Worm (Caenorhabditis elegans) whole organism, L2 larva: ENCODE measurements around the gene F31E8.4.

Experiments used
- C34F6.9 ChIP-seq: fragments of 150-350 bp; optimal IDR thresholded peaks from 2 replicates; lab custom pipeline; 2014; ENCODE audit warnings: missing biosample characterization, missing genetic modification characterization
- R02D3.7 ChIP-seq: fragments of 150-350 bp; optimal IDR thresholded peaks from 2 replicates; lab custom pipeline; 2014; ENCODE audit warnings: missing biosample characterization, missing genetic modification characterization
- ZK546.5 ChIP-seq: sonication (generic microtip); optimal IDR thresholded peaks from 2 replicates; lab custom pipeline; 2017; ENCODE audit warnings: missing biosample characterization, missing genetic modification characterization
- alr-1 ChIP-seq: fragments of 150-350 bp; optimal IDR thresholded peaks from 2 replicates; lab custom pipeline; 2014; ENCODE audit warnings: missing biosample characterization, missing genetic modification characterization
- aly-2 ChIP-seq: fragments of 150-350 bp; optimal IDR thresholded peaks from 2 replicates; lab custom pipeline; 2014; ENCODE audit warnings: missing biosample characterization, missing genetic modification characterization
- ama-1 ChIP-seq: fragments of 150-350 bp; optimal IDR thresholded peaks from 2 replicates; lab custom pipeline; 2018; ENCODE audit warnings: inconsistent platforms
- blmp-1 ChIP-seq: sonication (generic microtip); optimal IDR thresholded peaks from 2 replicates; lab custom pipeline; 2017; ENCODE audit warnings: missing genetic modification characterization, mild to moderate bottlenecking, missing compliant biosample characterization, antibody characterized with exemption, moderate library complexity; ENCODE audit not compliant: insufficient read depth
- ceh-16 ChIP-seq: fragments of 150-350 bp; optimal IDR thresholded peaks from 2 replicates; lab custom pipeline; 2014; ENCODE audit warnings: missing biosample characterization, missing genetic modification characterization
- ceh-82 ChIP-seq: fragments of 150-350 bp; optimal IDR thresholded peaks from 2 replicates; lab custom pipeline; 2014; ENCODE audit warnings: missing biosample characterization, missing genetic modification characterization
- crh-2 ChIP-seq: sonication (generic microtip); optimal IDR thresholded peaks from 2 replicates; lab custom pipeline; 2017; ENCODE audit warnings: missing biosample characterization, missing genetic modification characterization
- dmd-4 ChIP-seq: sonication (generic microtip); optimal IDR thresholded peaks from 2 replicates; lab custom pipeline; 2017; ENCODE audit warnings: missing biosample characterization, missing genetic modification characterization
- egl-27 ChIP-seq: sonication (generic microtip); optimal IDR thresholded peaks from 3 replicates; lab custom pipeline; 2017; ENCODE audit warnings: missing biosample characterization, missing genetic modification reagents, missing genetic modification characterization
- elt-1 ChIP-seq: fragments of 150-350 bp; optimal IDR thresholded peaks from 2 replicates; lab custom pipeline; 2014; ENCODE audit warnings: missing biosample characterization, missing genetic modification characterization
- elt-3 ChIP-seq: sonication (generic microtip); optimal IDR thresholded peaks from 2 replicates; lab custom pipeline; 2017; ENCODE audit warnings: missing biosample characterization, missing genetic modification characterization
- fos-1 ChIP-seq: fragments of 150-350 bp; optimal IDR thresholded peaks from 2 replicates; lab custom pipeline; 2014; ENCODE audit warnings: missing biosample characterization, missing genetic modification characterization
- lin-11 ChIP-seq: fragments of 150-350 bp; sonication (generic microtip); optimal IDR thresholded peaks from 2 replicates; lab custom pipeline; 2014; ENCODE audit warnings: missing biosample characterization, missing genetic modification characterization, inconsistent platforms, mixed read lengths
- lin-13 ChIP-seq: fragments of 150-350 bp; optimal IDR thresholded peaks from 2 replicates; lab custom pipeline; 2014; ENCODE audit warnings: missing biosample characterization, missing genetic modification reagents, missing genetic modification characterization
- lin-39 ChIP-seq: fragments of 150-350 bp; optimal IDR thresholded peaks from 2 replicates; lab custom pipeline; 2014; ENCODE audit warnings: missing biosample characterization, missing genetic modification reagents, missing genetic modification characterization
- lsy-2 ChIP-seq, 2 experiments: fragments of 150-350 bp in 1 of 2; sonication (generic microtip) in 1 of 2; optimal IDR thresholded peaks; 2 replicates each; lab custom pipeline; 2014 to 2017; ENCODE audit warnings: missing biosample characterization in 2 of 2, missing genetic modification characterization in 2 of 2
- mab-5 ChIP-seq: fragments of 150-350 bp; optimal IDR thresholded peaks from 2 replicates; lab custom pipeline; 2014; ENCODE audit warnings: missing biosample characterization, missing genetic modification characterization
- mbf-1 ChIP-seq: sonication (generic microtip); optimal IDR thresholded peaks from 2 replicates; lab custom pipeline; 2017; ENCODE audit warnings: missing biosample characterization, missing genetic modification characterization
- mdl-1 ChIP-seq, 2 experiments: fragments of 150-350 bp in 1 of 2; sonication (generic microtip) in 1 of 2; optimal IDR thresholded peaks; 2 replicates each; lab custom pipeline; 2017; ENCODE audit warnings: missing biosample characterization in 2 of 2, missing genetic modification characterization in 2 of 2
- nhr-10 ChIP-seq: sonication (generic microtip); optimal IDR thresholded peaks from 2 replicates; lab custom pipeline; 2017; ENCODE audit warnings: missing biosample characterization, missing genetic modification characterization
- nhr-11 ChIP-seq: fragments of 150-350 bp; optimal IDR thresholded peaks from 2 replicates; lab custom pipeline; 2014; ENCODE audit warnings: missing biosample characterization, missing genetic modification characterization
- nhr-12 ChIP-seq: fragments of 150-350 bp; optimal IDR thresholded peaks from 2 replicates; lab custom pipeline; 2014; ENCODE audit warnings: missing biosample characterization, missing genetic modification characterization
- nhr-129 ChIP-seq: fragments of 150-350 bp; optimal IDR thresholded peaks from 2 replicates; lab custom pipeline; 2014; ENCODE audit warnings: missing biosample characterization, missing genetic modification characterization
- nhr-21 ChIP-seq: fragments of 150-350 bp; optimal IDR thresholded peaks from 2 replicates; lab custom pipeline; 2014; ENCODE audit warnings: missing biosample characterization, missing genetic modification characterization
- nhr-23 ChIP-seq: fragments of 150-350 bp; optimal IDR thresholded peaks from 2 replicates; lab custom pipeline; 2014; ENCODE audit warnings: missing biosample characterization, missing genetic modification reagents, missing genetic modification characterization
- nhr-237 ChIP-seq: fragments of 150-350 bp; optimal IDR thresholded peaks from 2 replicates; lab custom pipeline; 2014; ENCODE audit warnings: missing biosample characterization, missing genetic modification characterization
- nhr-25 ChIP-seq: fragments of 150-350 bp; sonication (generic microtip); optimal IDR thresholded peaks from 3 replicates; lab custom pipeline; 2014; ENCODE audit warnings: missing biosample characterization, missing genetic modification characterization
- nhr-6 ChIP-seq: fragments of 150-350 bp; optimal IDR thresholded peaks from 2 replicates; lab custom pipeline; 2014; ENCODE audit warnings: missing biosample characterization, missing genetic modification characterization
- nhr-77 ChIP-seq: fragments of 150-350 bp; optimal IDR thresholded peaks from 2 replicates; lab custom pipeline; 2014; ENCODE audit warnings: missing biosample characterization, missing genetic modification characterization
- peb-1 ChIP-seq: fragments of 150-350 bp; optimal IDR thresholded peaks from 2 replicates; lab custom pipeline; 2014; ENCODE audit warnings: missing biosample characterization, missing genetic modification characterization
- sem-4 ChIP-seq: fragments of 150-350 bp; optimal IDR thresholded peaks from 2 replicates; lab custom pipeline; 2014; ENCODE audit warnings: missing biosample characterization, missing genetic modification reagents, missing genetic modification characterization
- skn-1 ChIP-seq: sonication (generic microtip); optimal IDR thresholded peaks from 2 replicates; lab custom pipeline; 2017; ENCODE audit warnings: missing biosample characterization, missing genetic modification characterization
- sma-3 ChIP-seq: sonication (generic microtip); optimal IDR thresholded peaks from 2 replicates; lab custom pipeline; 2016; ENCODE audit warnings: missing genetic modification reagents, missing genetic modification characterization, missing compliant biosample characterization
- sma-9 ChIP-seq, 2 experiments: fragments of 150-350 bp in 1 of 2; sonication (generic microtip) in 1 of 2; optimal IDR thresholded peaks; 2 replicates each; lab custom pipeline; 2014 to 2016; ENCODE audit warnings: missing genetic modification characterization in 2 of 2, mild to moderate bottlenecking in 1 of 2, missing biosample characterization in 1 of 2, missing compliant biosample characterization in 1 of 2, missing genetic modification reagents in 1 of 2, moderate library complexity in 1 of 2
- snpc-4 ChIP-seq: fragments of 150-350 bp; optimal IDR thresholded peaks from 2 replicates; lab custom pipeline; 2014; ENCODE audit warnings: missing biosample characterization, missing genetic modification characterization
- unc-39 ChIP-seq: fragments of 150-350 bp; optimal IDR thresholded peaks from 2 replicates; lab custom pipeline; 2014; ENCODE audit warnings: missing biosample characterization, missing genetic modification characterization
- unc-55 ChIP-seq: fragments of 150-350 bp; sonication (generic microtip); optimal IDR thresholded peaks from 3 replicates; lab custom pipeline; 2014; ENCODE audit warnings: missing biosample characterization, missing genetic modification reagents, missing genetic modification characterization
- unc-62 ChIP-seq: fragments of 150-350 bp; optimal IDR thresholded peaks from 2 replicates; lab custom pipeline; 2014; ENCODE audit warnings: missing biosample characterization, missing genetic modification reagents, missing genetic modification characterization
- zag-1 ChIP-seq: fragments of 150-350 bp; optimal IDR thresholded peaks from 2 replicates; lab custom pipeline; 2014; ENCODE audit warnings: missing biosample characterization, missing genetic modification characterization
- ztf-1 ChIP-seq: fragments of 200-800 bp; sonication (Bioruptor generic); conservative IDR thresholded peaks from 2 replicates; pipeline ENCODE4 v1.3.6; 2022; ENCODE audit warnings: missing genetic modification characterization, missing compliant biosample characterization
- ztf-11 ChIP-seq: sonication (generic microtip); optimal IDR thresholded peaks from 2 replicates; lab custom pipeline; 2017; ENCODE audit warnings: missing biosample characterization, missing genetic modification characterization
- ztf-4 ChIP-seq: fragments of 150-350 bp; optimal IDR thresholded peaks from 2 replicates; lab custom pipeline; 2014; ENCODE audit warnings: missing biosample characterization, missing genetic modification characterization

Gene F31E8.4

ce11 chrII:6830923-6831322 is 31.0 kb upstream of the F31E8.4 start:
- no peak for TF ChIP-seq lin-11 (tag; lab: Kevin White, UChicago)
- TF ChIP-seq mab-5 (tag; lab: Kevin White, UChicago) = no peak
- TF ChIP-seq blmp-1 (tag; lab: Kevin White, UChicago) = peak; percentile 37
- TF ChIP-seq nhr-23 (tag; lab: Kevin White, UChicago) = no peak
- peak; percentile 1 for TF ChIP-seq nhr-129 (tag; lab: Kevin White, UChicago)

ce11 chrII:6830012-6830411 is 30.1 kb upstream of the F31E8.4 start:
- TF ChIP-seq unc-62 (GFP tag; lab: Kevin White, UChicago) (no peak), R02D3.7 (tag; lab: Kevin White, UChicago) (no peak), nhr-23 (tag; lab: Kevin White, UChicago) (no peak), ztf-4 (no peak), nhr-25 (peak; percentile 24), egl-27 (tag; lab: Kevin White, UChicago) (peak; percentile 35), skn-1 (tag; lab: Kevin White, UChicago) (no peak), ceh-82 (no peak), fos-1 (tag; lab: Kevin White, UChicago) (peak; percentile 46), sma-9 (GFP tag; optimal IDR thresholded peaks at IDR 0.05; lab: Kevin White, UChicago) (peak; percentile 35), sma-9 (tag; optimal IDR thresholded peaks at IDR 0.05; lab: Kevin White, UChicago) (no peak), nhr-10 (tag; lab: Kevin White, UChicago) (no peak), sem-4 (no peak), unc-39 (no peak), mdl-1 (tag; optimal IDR thresholded peaks at IDR 0.05; lab: Kevin White, UChicago) (no peak), blmp-1 (tag; lab: Kevin White, UChicago) (peak; percentile 3), mab-5 (tag; lab: Kevin White, UChicago) (peak; percentile 61), lin-13 (GFP tag; lab: Kevin White, UChicago) (no peak), nhr-129 (tag; lab: Kevin White, UChicago) (peak; percentile 55), aly-2 (tag; lab: Kevin White, UChicago) (no peak), nhr-21 (tag; lab: Kevin White, UChicago) (peak; percentile 30), ZK546.5 (tag; lab: Kevin White, UChicago) (no peak)

- TF ChIP-seq fos-1 (tag; lab: Kevin White, UChicago) (peak; percentile 96), blmp-1 (tag; lab: Kevin White, UChicago) (peak; percentile 96), mab-5 (tag; lab: Kevin White, UChicago) (no peak), nhr-237 (tag; lab: Kevin White, UChicago) (no peak), peb-1 (tag; lab: Kevin White, UChicago) (no peak), ama-1 (lab: Kevin White, UChicago) (no peak), nhr-10 (tag; lab: Kevin White, UChicago) (no peak), lsy-2 (tag; optimal IDR thresholded peaks at IDR 0.05; lab: Kevin White, UChicago) (peak in 1 of 2 experiments; percentile 48), ceh-82 (no peak), C34F6.9 (peak; percentile 30), mbf-1 (no peak), elt-3 (no peak), nhr-77 (tag; lab: Kevin White, UChicago) (no peak), ceh-16 (tag; lab: Kevin White, UChicago) (peak; percentile 52), nhr-21 (tag; lab: Kevin White, UChicago) (no peak), lin-39 (tag; lab: Kevin White, UChicago) (no peak), R02D3.7 (tag; lab: Kevin White, UChicago) (no peak), sma-3 (GFP tag; lab: Kevin White, UChicago) (peak; percentile 59), snpc-4 (tag; lab: Kevin White, UChicago) (no peak), ZK546.5 (tag; lab: Kevin White, UChicago) (no peak), sem-4 (peak; percentile 33), nhr-25 (peak; percentile 71), nhr-12 (no peak), alr-1 (tag; lab: Kevin White, UChicago) (no peak), ztf-4 (no peak), zag-1 (tag; lab: Kevin White, UChicago) (no peak), lin-13 (GFP tag; lab: Kevin White, UChicago) (no peak), egl-27 (tag; lab: Kevin White, UChicago) (peak; percentile 12), nhr-23 (tag; lab: Kevin White, UChicago) (no peak), elt-1 (tag; lab: Kevin White, UChicago) (no peak), nhr-6 (no peak), nhr-129 (tag; lab: Kevin White, UChicago) (peak; percentile 75), mdl-1 (tag; optimal IDR thresholded peaks at IDR 0.05; lab: Kevin White, UChicago) (no peak), crh-2 (tag; lab: Kevin White, UChicago) (peak; percentile 41), nhr-11 (tag; lab: Kevin White, UChicago) (no peak), lin-11 (tag; lab: Kevin White, UChicago) (no peak), ztf-11 (no peak), sma-9 (GFP tag; optimal IDR thresholded peaks at IDR 0.05; lab: Kevin White, UChicago) (peak; percentile 73), sma-9 (tag; optimal IDR thresholded peaks at IDR 0.05; lab: Kevin White, UChicago) (no peak), unc-55 (no peak), aly-2 (tag; lab: Kevin White, UChicago) (no peak), ztf-1 (no peak), unc-39 (no peak), unc-62 (GFP tag; lab: Kevin White, UChicago) (no peak), dmd-4 (tag; lab: Kevin White, UChicago) (no peak)
These were observed 29.2 kb upstream of the F31E8.4 start for ce11 chrII:6829108-6829507.
